Worm (Caenorhabditis elegans) whole organism, young adult: ENCODE results near the gene unc-52.

ENCODE experiments used
- nhr-120 ChIP-seq: fragments of 200-800 bp; sonication (Bioruptor generic); IDR thresholded peaks from 2 replicates; pipeline ENCODE4 v1.3.6; 2022; ENCODE audit warnings: missing genetic modification characterization, missing compliant biosample characterization
- snpc-4 ChIP-seq, 5 experiments: fragments of 150-350 bp in 1 of 5; sonication (generic microtip) in 4 of 5; optimal IDR thresholded peaks; 2 replicates each; lab custom pipeline; 2014 to 2018; ENCODE audit warnings: missing genetic modification characterization in 5 of 5, missing biosample characterization in 3 of 5, antibody characterized with exemption in 2 of 5, mild to moderate bottlenecking in 2 of 5, missing compliant biosample characterization in 2 of 5, missing genotype in 2 of 5, moderate library complexity in 2 of 5, missing genetic modification reagents in 1 of 5

DNA sequence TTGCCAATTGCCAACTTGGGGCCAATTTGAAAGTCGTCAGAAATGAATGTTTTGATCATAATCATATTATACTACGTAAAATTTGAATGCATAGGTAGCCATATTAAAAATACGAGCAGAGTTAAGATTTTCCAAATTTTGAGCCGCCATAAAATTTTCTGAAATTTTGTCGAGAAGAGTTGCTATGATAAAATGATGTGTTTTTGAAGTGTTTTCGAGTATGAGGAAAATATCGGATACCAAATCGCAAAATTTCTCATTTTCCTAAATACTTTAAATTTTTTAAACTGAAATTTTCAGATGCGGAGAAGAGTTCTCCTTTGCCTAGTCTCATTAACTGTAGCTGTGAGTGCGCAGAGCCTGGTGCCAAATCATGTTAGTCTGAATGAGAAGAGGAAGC, 56.9 kb downstream of the unc-52 start, which contains the start of gene tag-297:
- TF ChIP-seq snpc-4 (GFP tag; optimal IDR thresholded peaks at IDR 0.05; lab: Kevin White, UChicago) (no peak), snpc-4 (tag; optimal IDR thresholded peaks at IDR 0.05; lab: Kevin White, UChicago) (no peak), nhr-120 (GFP tag; lab: Robert Waterston, UW) (no peak)
